Fruit fly (Drosophila melanogaster): ENCODE measurements around the gene okr.

DNA sequence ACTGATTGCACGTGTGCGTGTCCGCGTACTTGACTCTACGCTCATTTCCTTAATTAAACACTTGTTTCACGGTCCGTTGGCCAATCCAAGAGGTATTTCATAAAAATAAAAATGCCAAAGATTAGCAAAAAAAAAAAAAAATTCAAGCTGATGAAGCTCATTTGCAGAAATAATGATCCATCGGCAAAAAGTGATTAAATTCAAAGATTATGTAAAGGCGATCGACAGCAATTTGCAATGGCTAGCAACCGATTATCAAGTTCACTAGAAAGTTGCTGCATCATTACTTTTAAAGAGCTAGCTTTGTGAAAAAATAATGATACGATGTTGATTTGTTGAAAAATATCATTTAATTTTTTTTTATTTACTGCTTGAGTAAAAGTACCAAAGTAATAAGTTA lies 16.9 kb upstream of the okr start:
- TF ChIP-seq CG8478 (optimal IDR thresholded peaks at IDR 0.05) = no peak
- TF ChIP-seq CTCF (optimal IDR thresholded peaks at IDR 0.05) = no peak

Measured in S2 (cell line).